Fruit fly (Drosophila melanogaster) Kc167 (cell line): ENCODE data around the gene Gr28b.

Experiments used
- insv ChIP-seq: fragments of >200 bp; optimal IDR thresholded peaks from 3 replicates; lab custom pipeline; 2018; ENCODE audit warnings: missing external identifiers
- psq ChIP-seq: fragments of >200 bp; optimal IDR thresholded peaks from 2 replicates; lab custom pipeline; 2017; ENCODE audit warnings: missing external identifiers
- ttk ChIP-seq: sonication (Bioruptor generic); optimal IDR thresholded peaks from 2 replicates; lab custom pipeline; 2017; ENCODE audit warnings: missing external identifiers

DNA sequence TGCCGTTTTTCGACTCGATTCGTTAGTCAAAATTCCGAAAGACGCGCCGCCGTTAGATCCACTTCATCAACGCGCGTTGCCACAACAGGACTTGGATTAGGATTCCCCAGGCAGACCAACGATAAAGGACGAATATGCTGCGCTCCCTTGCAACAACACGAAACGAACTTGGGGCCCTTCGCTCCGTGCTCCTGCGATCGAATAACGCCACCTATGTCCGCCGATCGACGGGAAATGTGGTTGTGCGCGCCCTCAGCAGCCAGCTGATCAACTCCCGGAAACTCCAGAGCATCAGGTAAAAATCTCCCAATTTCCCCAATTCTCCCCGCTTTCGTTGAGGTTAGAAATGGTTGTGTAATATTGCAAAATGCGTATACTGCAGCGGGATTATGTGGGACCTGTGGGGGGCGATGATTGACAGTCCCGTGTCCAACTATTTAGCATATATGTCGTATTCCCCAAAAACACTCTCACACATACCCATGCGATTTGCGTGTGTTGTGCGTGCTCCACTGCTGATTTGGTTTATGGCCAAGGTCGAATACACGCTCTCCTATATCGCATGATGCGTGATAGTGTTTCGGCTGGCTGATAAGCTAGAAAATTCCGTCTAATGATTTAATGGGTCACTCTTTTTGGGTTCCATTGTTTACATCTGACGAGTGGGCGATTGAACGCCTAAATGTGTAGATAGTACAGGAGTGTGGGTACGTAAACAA is 34.8 kb downstream of the Gr28b start:
- TF ChIP-seq psq (no peak), ttk (lab: Kevin White, UChicago) (no peak), insv (lab: Kevin White, UChicago) (no peak)
